Fruit fly (Drosophila melanogaster) whole organism, embryonic: ENCODE data around the gene nolo.
A peak's percentile ranks its signal among the peaks of the same experiment; 100 is the strongest.

ENCODE experiments used
- Atf-2 ChIP-seq: fragments of 200-800 bp; sonication (Bioruptor generic); optimal IDR thresholded peaks from 2 replicates; lab custom pipeline; 2016; ENCODE audit warnings: missing biosample characterization, missing genetic modification characterization
- CG12299 ChIP-seq: fragments of 200-800 bp; sonication (Bioruptor generic); optimal IDR thresholded peaks from 2 replicates; lab custom pipeline; 2018; ENCODE audit warnings: missing biosample characterization, mild to moderate bottlenecking, missing genetic modification characterization
- CG15073 ChIP-seq: fragments of 200-800 bp; sonication (Bioruptor generic); optimal IDR thresholded peaks from 2 replicates; lab custom pipeline; 2016; ENCODE audit warnings: missing biosample characterization, missing genetic modification characterization
- CG2129 ChIP-seq: fragments of 200-800 bp; sonication (Bioruptor generic); IDR thresholded peaks from 2 replicates; pipeline ENCODE4 v1.3.6; 2022; ENCODE audit warnings: missing biosample characterization, missing genetic modification characterization; ENCODE audit not compliant: partially characterized antibody
- CG2199 ChIP-seq: fragments of 200-800 bp; sonication (Bioruptor generic); IDR thresholded peaks from 3 replicates; pipeline ENCODE4 v1.3.6; 2022; ENCODE audit warnings: missing biosample characterization, missing genetic modification characterization
- CG34422 ChIP-seq: fragments of 200-800 bp; sonication (Bioruptor generic); IDR thresholded peaks from 3 replicates; pipeline ENCODE4 v1.3.6; 2022; ENCODE audit warnings: missing biosample characterization, missing genetic modification characterization
- CG4617 ChIP-seq: fragments of 200-800 bp; sonication (Bioruptor generic); optimal IDR thresholded peaks from 3 replicates; lab custom pipeline; 2016; ENCODE audit warnings: missing biosample characterization, missing genetic modification characterization, borderline replicate concordance
- CG6765 ChIP-seq: fragments of 200-800 bp; sonication (Bioruptor generic); optimal IDR thresholded peaks from 3 replicates; lab custom pipeline; 2017; ENCODE audit warnings: missing biosample characterization, mild to moderate bottlenecking, missing genetic modification characterization
- Dll ChIP-seq: fragments of 200-800 bp; sonication (Bioruptor generic); IDR thresholded peaks from 4 replicates; pipeline ENCODE4 v1.3.6; 2022; ENCODE audit warnings: missing biosample characterization, missing genetic modification characterization; ENCODE audit not compliant: partially characterized antibody
- MBD-R2 ChIP-seq: fragments of 200-800 bp; sonication (Bioruptor generic); IDR thresholded peaks from 2 replicates; pipeline ENCODE4 v1.3.6; 2022; ENCODE audit warnings: missing biosample characterization, missing genetic modification characterization
- MESR4 ChIP-seq: fragments of 200-800 bp; sonication (Bioruptor generic); optimal IDR thresholded peaks from 2 replicates; lab custom pipeline; 2018; ENCODE audit warnings: missing biosample characterization, mild to moderate bottlenecking, missing genetic modification characterization, moderate library complexity
- YL-1 ChIP-seq: fragments of 200-800 bp; sonication (Bioruptor generic); optimal IDR thresholded peaks from 3 replicates; lab custom pipeline; 2017; ENCODE audit warnings: missing biosample characterization, mild to moderate bottlenecking, missing genetic modification characterization
- bigmax ChIP-seq: fragments of 200-800 bp; sonication (Bioruptor generic); optimal IDR thresholded peaks from 2 replicates; lab custom pipeline; 2018; ENCODE audit warnings: missing biosample characterization, mild to moderate bottlenecking, missing genetic modification characterization
- fru ChIP-seq: fragments of >200 bp; optimal IDR thresholded peaks from 2 replicates; lab custom pipeline; 2017
- gce ChIP-seq: fragments of 200-800 bp; sonication (Bioruptor generic); IDR thresholded peaks from 3 replicates; pipeline ENCODE4 v1.3.6; 2022; ENCODE audit warnings: missing biosample characterization, missing genetic modification characterization
- ken ChIP-seq: fragments of 200-800 bp; sonication (Bioruptor generic); IDR thresholded peaks from 3 replicates; pipeline ENCODE4 v1.3.6; 2022; ENCODE audit warnings: missing biosample characterization, missing genetic modification characterization
- lov ChIP-seq, 2 experiments: fragments of 200-800 bp in 1 of 2; fragments of >200 bp in 1 of 2; sonication (Bioruptor generic) in 1 of 2; IDR thresholded peaks in 1 of 2; optimal IDR thresholded peaks in 1 of 2; 2 replicates in 1 of 2; 3 replicates in 1 of 2; pipeline versions ENCODE4 v1.3.6 to Lab custom; 2017 to 2022; ENCODE audit warnings: missing biosample characterization in 1 of 2, missing genetic modification characterization in 1 of 2
- mld ChIP-seq: fragments of 200-800 bp; sonication (Bioruptor generic); IDR thresholded peaks from 3 replicates; pipeline ENCODE4 v1.3.6; 2022; ENCODE audit warnings: missing biosample characterization, missing genetic modification characterization; ENCODE audit not compliant: partially characterized antibody
- sim ChIP-seq: fragments of 200-800 bp; sonication (Bioruptor generic); IDR thresholded peaks from 2 replicates; pipeline ENCODE4 v1.3.6; 2022; ENCODE audit warnings: missing biosample characterization, missing genetic modification characterization
- tll ChIP-seq, 2 experiments: fragments of 200-800 bp in 1 of 2; fragments of >200 bp in 1 of 2; sonication (Bioruptor generic) in 1 of 2; optimal IDR thresholded peaks; 2 replicates each; lab custom pipeline; 2017 to 2019; ENCODE audit warnings: missing biosample characterization in 2 of 2, missing genetic modification characterization in 2 of 2, mild to moderate bottlenecking in 1 of 2, moderate library complexity in 1 of 2

Gene nolo

dm6 chr2L:21758067-21758398 is 74.1 kb downstream of the nolo start:
- TF ChIP-seq YL-1 = peak; percentile 38
- TF ChIP-seq lov (optimal IDR thresholded peaks at IDR 0.05; lab: Kevin White, UChicago) = no peak
- TF ChIP-seq lov (GFP tag; IDR thresholded peaks at IDR 0.05; lab: Robert Waterston, UW) = no peak
- 0 out of 4 replicates have a peak, but pooled peaks have one; percentile 6 for TF ChIP-seq Dll
- peak; percentile 10; the same call in 1 of the 3 replicates for TF ChIP-seq CG34422 (GFP tag; lab: Robert Waterston, UW)
- TF ChIP-seq MESR4 (GFP tag; lab: Kevin White, UChicago) = peak; percentile 89
- TF ChIP-seq bigmax (GFP tag; lab: Kevin White, UChicago) = peak; percentile 89
- no peak for TF ChIP-seq fru (lab: Kevin White, UChicago)
- peak; percentile 62 for TF ChIP-seq CG4617 (GFP tag; lab: Kevin White, UChicago)
- TF ChIP-seq mld (GFP tag; lab: Robert Waterston, UW) = 0 out of 3 replicates have a peak, but pooled peaks have one; percentile 27
- TF ChIP-seq MBD-R2 (GFP tag; lab: Robert Waterston, UW) = peak; percentile 55
- TF ChIP-seq ken = no peak
- TF ChIP-seq, all 482 proteins: peak for 8

dm6 chr2L:21764934-21765333 is 81.0 kb downstream of the nolo start:
- TF ChIP-seq tll (GFP tag; optimal IDR thresholded peaks at IDR 0.05; lab: Kevin White, UChicago) (peak in 1 of 2 experiments; percentile 13), CG6765 (GFP tag; lab: Kevin White, UChicago) (no peak), bigmax (GFP tag; lab: Kevin White, UChicago) (no peak), gce (no peak), CG2199 (GFP tag; lab: Robert Waterston, UW) (0 out of 3 replicates have a peak, but pooled peaks have one; percentile 33), sim (no peak), Atf-2 (no peak)

- no peak for TF ChIP-seq CG15073
- TF ChIP-seq CG12299 (tag; lab: Kevin White, UChicago) = no peak
- no peak for TF ChIP-seq CG2129 (GFP tag; lab: Robert Waterston, UW)
Measured at dm6 chr2L:21769461-21769860, 85.6 kb downstream of the nolo start.
